Worm (Caenorhabditis elegans) whole organism, L3 larva: ENCODE results near the gene F41C3.8.

ENCODE experiments used
- hmg-11 ChIP-seq: sonication (generic microtip); optimal IDR thresholded peaks from 2 replicates; lab custom pipeline; 2016; ENCODE audit warnings: missing genetic modification characterization, missing compliant biosample characterization
- nhr-237 ChIP-seq: fragments of 150-350 bp; optimal IDR thresholded peaks from 2 replicates; lab custom pipeline; 2014; ENCODE audit warnings: missing biosample characterization, missing genetic modification characterization
- pha-4 ChIP-seq: fragments of 150-350 bp; optimal IDR thresholded peaks from 2 replicates; lab custom pipeline; 2014; ENCODE audit warnings: missing biosample characterization, missing genetic modification reagents, missing genetic modification characterization
- tbx-2 ChIP-seq: sonication (generic microtip); optimal IDR thresholded peaks from 2 replicates; lab custom pipeline; 2016; ENCODE audit warnings: mild to moderate bottlenecking, missing genetic modification characterization, missing compliant biosample characterization

- no peak for TF ChIP-seq nhr-237 (tag; lab: Kevin White, UChicago)
- no peak for TF ChIP-seq tbx-2 (tag; lab: Kevin White, UChicago)
- TF ChIP-seq hmg-11 (tag; lab: Kevin White, UChicago) = no peak
- no peak for TF ChIP-seq pha-4 (tag; lab: Kevin White, UChicago)
These were observed 18.0 kb downstream of the F41C3.8 start, which contains the start of gene F41C3.11 for ce11 chrII:4733848-4734247.
